Worm (Caenorhabditis elegans) whole organism, L4 larva: Measurements from ENCODE around the gene nsph-4.1.

Source experiments
- F10B5.3 ChIP-seq: sonication (generic microtip); optimal IDR thresholded peaks from 2 replicates; lab custom pipeline; 2016; ENCODE audit warnings: mild to moderate bottlenecking, missing genetic modification characterization, missing compliant biosample characterization
- F26F4.8 ChIP-seq: fragments of 200-800 bp; sonication (Bioruptor generic); conservative IDR thresholded peaks from 2 replicates; pipeline ENCODE4 v1.3.6; 2022; ENCODE audit warnings: missing genetic modification characterization, missing compliant biosample characterization
- F37D6.2 ChIP-seq: sonication (generic microtip); optimal IDR thresholded peaks from 2 replicates; lab custom pipeline; 2016; ENCODE audit warnings: mild to moderate bottlenecking, missing genetic modification characterization, missing compliant biosample characterization
- F49E8.2 ChIP-seq: sonication (generic microtip); optimal IDR thresholded peaks from 2 replicates; lab custom pipeline; 2016; ENCODE audit warnings: missing compliant biosample characterization, mild to moderate bottlenecking, missing genetic modification characterization, borderline replicate concordance
- T20F7.1 ChIP-seq: fragments of 200-800 bp; sonication (Bioruptor generic); optimal IDR thresholded peaks from 2 replicates; lab custom pipeline; 2018; ENCODE audit warnings: mild to moderate bottlenecking, missing genetic modification characterization, missing compliant biosample characterization
- T26A8.4 ChIP-seq: fragments of 200-800 bp; sonication (Bioruptor generic); IDR thresholded peaks from 2 replicates; pipeline ENCODE4 v1.3.6; 2022; ENCODE audit warnings: missing genetic modification characterization, missing compliant biosample characterization
- Y105C5A.15 ChIP-seq: fragments of 200-800 bp; sonication (Bioruptor generic); IDR thresholded peaks from 2 replicates; pipeline ENCODE4 v1.3.6; 2022; ENCODE audit warnings: missing genetic modification characterization, missing compliant biosample characterization
- Y75B8A.6 ChIP-seq: fragments of 200-800 bp; sonication (Bioruptor generic); IDR thresholded peaks from 2 replicates; pipeline ENCODE4 v1.3.6; 2022; ENCODE audit warnings: missing genetic modification reagents, missing genetic modification characterization, missing compliant biosample characterization
- aha-1 ChIP-seq: fragments of 150-350 bp; peaks from one replicate; lab custom pipeline; 2014; ENCODE audit warnings: missing biosample characterization, missing genetic modification characterization
- aly-2 ChIP-seq: sonication (generic microtip); optimal IDR thresholded peaks from 2 replicates; lab custom pipeline; 2018; ENCODE audit warnings: missing biosample characterization, missing genetic modification characterization
- ceh-28 ChIP-seq: fragments of 150-350 bp; optimal IDR thresholded peaks from 2 replicates; lab custom pipeline; 2014; ENCODE audit warnings: missing biosample characterization, missing genetic modification reagents, missing genetic modification characterization
- ceh-32 ChIP-seq: sonication (generic microtip); optimal IDR thresholded peaks from 2 replicates; lab custom pipeline; 2016; ENCODE audit warnings: mild to moderate bottlenecking, missing genetic modification characterization, missing compliant biosample characterization; ENCODE audit not compliant: poor library complexity
- ceh-82 ChIP-seq: sonication (generic microtip); optimal IDR thresholded peaks from 2 replicates; lab custom pipeline; 2017; ENCODE audit warnings: missing biosample characterization, missing genetic modification characterization
- ctbp-1 ChIP-seq: fragments of 200-800 bp; sonication (Bioruptor generic); IDR thresholded peaks from 2 replicates; pipeline ENCODE4 v1.3.6; 2022; ENCODE audit warnings: missing genetic modification reagents, missing genetic modification characterization, missing compliant biosample characterization
- dmd-6 ChIP-seq: fragments of 200-800 bp; sonication (Bioruptor generic); IDR thresholded peaks from 2 replicates; pipeline ENCODE4 v1.3.6; 2022; ENCODE audit warnings: missing genetic modification reagents, missing genetic modification characterization, missing compliant biosample characterization
- dpl-1 ChIP-seq: fragments of 150-350 bp; optimal IDR thresholded peaks from 2 replicates; lab custom pipeline; 2014; ENCODE audit warnings: missing biosample characterization, missing genetic modification reagents, missing genetic modification characterization
- dve-1 ChIP-seq: sonication (generic microtip); optimal IDR thresholded peaks from 2 replicates; lab custom pipeline; 2017; ENCODE audit warnings: antibody characterized with exemption, mild to moderate bottlenecking, missing genetic modification characterization, missing compliant biosample characterization; ENCODE audit not compliant: insufficient read depth
- egl-43 ChIP-seq: fragments of 200-800 bp; sonication (Bioruptor generic); IDR thresholded peaks from 2 replicates; pipeline ENCODE4 v1.3.6; 2022; ENCODE audit warnings: missing genetic modification reagents, missing genetic modification characterization, missing compliant biosample characterization
- fos-1 ChIP-seq: fragments of 150-350 bp; optimal IDR thresholded peaks from 2 replicates; lab custom pipeline; 2014; ENCODE audit warnings: missing biosample characterization, missing genetic modification characterization
- gei-8 ChIP-seq: fragments of 200-800 bp; sonication (Bioruptor generic); optimal IDR thresholded peaks from 2 replicates; lab custom pipeline; 2018; ENCODE audit warnings: mild to moderate bottlenecking, missing genetic modification characterization, missing compliant biosample characterization
- hlh-11 ChIP-seq: fragments of 200-800 bp; sonication (Bioruptor generic); optimal IDR thresholded peaks from 2 replicates; lab custom pipeline; 2018; ENCODE audit warnings: mild to moderate bottlenecking, missing genetic modification characterization, missing compliant biosample characterization
- lim-7 ChIP-seq: fragments of 200-800 bp; sonication (Bioruptor generic); IDR thresholded peaks from 2 replicates; pipeline ENCODE4 v1.3.6; 2022; ENCODE audit warnings: missing genetic modification characterization, missing compliant biosample characterization
- lin-13 ChIP-seq: fragments of 150-350 bp; optimal IDR thresholded peaks from 2 replicates; lab custom pipeline; 2014; ENCODE audit warnings: missing biosample characterization, missing genetic modification reagents, missing genetic modification characterization
- lin-15B ChIP-seq: fragments of 150-350 bp; sonication (generic microtip); optimal IDR thresholded peaks from 3 replicates; lab custom pipeline; 2014; ENCODE audit warnings: missing biosample characterization, missing genetic modification characterization
- lsy-2 ChIP-seq, 2 experiments: fragments of 150-350 bp in 1 of 2; sonication (generic microtip) in 1 of 2; optimal IDR thresholded peaks; 2 replicates each; lab custom pipeline; 2014 to 2017; ENCODE audit warnings: missing biosample characterization in 2 of 2, missing genetic modification characterization in 2 of 2
- madf-5 ChIP-seq, 2 experiments: fragments of 200-800 bp; sonication (Bioruptor generic); IDR thresholded peaks; 2 replicates each; pipeline ENCODE4 v1.3.6; 2022; ENCODE audit warnings: missing compliant biosample characterization in 2 of 2, missing genetic modification characterization in 2 of 2
- mdl-1 ChIP-seq, 2 experiments: fragments of 150-350 bp in 1 of 2; sonication (generic microtip) in 1 of 2; optimal IDR thresholded peaks; 2 replicates each; lab custom pipeline; 2014 to 2017; ENCODE audit warnings: missing biosample characterization in 2 of 2, missing genetic modification characterization in 2 of 2
- mdt-29 ChIP-seq: fragments of 200-800 bp; sonication (Bioruptor generic); IDR thresholded peaks from 2 replicates; pipeline ENCODE4 v1.3.6; 2022; ENCODE audit warnings: missing genetic modification reagents, missing genetic modification characterization, missing compliant biosample characterization
- mep-1 ChIP-seq: fragments of 150-350 bp; sonication (generic microtip); optimal IDR thresholded peaks from 3 replicates; lab custom pipeline; 2014; ENCODE audit warnings: missing biosample characterization, missing genetic modification characterization
- mxl-3 ChIP-seq: fragments of 200-800 bp; sonication (Bioruptor generic); optimal IDR thresholded peaks from 2 replicates; lab custom pipeline; 2018; ENCODE audit warnings: mild to moderate bottlenecking, missing genetic modification characterization, missing compliant biosample characterization
- nhr-11 ChIP-seq: fragments of 150-350 bp; optimal IDR thresholded peaks from 2 replicates; lab custom pipeline; 2014; ENCODE audit warnings: missing biosample characterization, missing genetic modification characterization
- nhr-237 ChIP-seq: sonication (generic microtip); optimal IDR thresholded peaks from 2 replicates; lab custom pipeline; 2017; ENCODE audit warnings: missing biosample characterization, missing genetic modification characterization
- nhr-25 ChIP-seq: sonication (generic microtip); optimal IDR thresholded peaks from 2 replicates; lab custom pipeline; 2017; ENCODE audit warnings: missing genetic modification characterization, mild to moderate bottlenecking, missing compliant biosample characterization, antibody characterized with exemption, moderate library complexity, borderline replicate concordance; ENCODE audit not compliant: insufficient read depth
- nhr-41 ChIP-seq: fragments of 200-800 bp; sonication (Bioruptor generic); IDR thresholded peaks from 2 replicates; pipeline ENCODE4 v1.3.6; 2022; ENCODE audit warnings: missing genetic modification reagents, missing genetic modification characterization, missing compliant biosample characterization
- nhr-77 ChIP-seq: fragments of 150-350 bp; optimal IDR thresholded peaks from 2 replicates; lab custom pipeline; 2014; ENCODE audit warnings: missing biosample characterization, missing genetic modification characterization
- pha-4 ChIP-seq, 2 experiments: fragments of 150-350 bp in 1 of 2; fragments of 200-800 bp in 1 of 2; sonication (Bioruptor generic) in 1 of 2; IDR thresholded peaks in 1 of 2; optimal IDR thresholded peaks in 1 of 2; 2 replicates each; pipeline versions ENCODE4 v1.3.6 to Lab custom; 2014 to 2022; ENCODE audit warnings: missing genetic modification characterization in 2 of 2, missing genetic modification reagents in 2 of 2, missing biosample characterization in 1 of 2, missing compliant biosample characterization in 1 of 2
- php-3 ChIP-seq: fragments of 200-800 bp; sonication (Bioruptor generic); IDR thresholded peaks from 2 replicates; pipeline ENCODE4 v1.3.6; 2022; ENCODE audit warnings: missing genetic modification reagents, missing genetic modification characterization, missing compliant biosample characterization
- saeg-2 ChIP-seq: fragments of 200-800 bp; sonication (Bioruptor generic); IDR thresholded peaks from 2 replicates; pipeline ENCODE4 v1.3.6; 2022; ENCODE audit warnings: missing genetic modification reagents, missing genetic modification characterization, missing compliant biosample characterization
- set-16 ChIP-seq: fragments of 200-800 bp; sonication (Bioruptor generic); IDR thresholded peaks from 2 replicates; pipeline ENCODE4 v1.3.6; 2022; ENCODE audit warnings: missing genetic modification reagents, missing genetic modification characterization, missing compliant biosample characterization
- skn-1 ChIP-seq: fragments of 150-350 bp; optimal IDR thresholded peaks from 2 replicates; lab custom pipeline; 2014; ENCODE audit warnings: missing biosample characterization, missing genetic modification characterization
- snpc-4 ChIP-seq: fragments of 150-350 bp; optimal IDR thresholded peaks from 2 replicates; lab custom pipeline; 2014; ENCODE audit warnings: missing biosample characterization, missing genetic modification characterization
- spr-1 ChIP-seq: sonication (generic microtip); optimal IDR thresholded peaks from 2 replicates; lab custom pipeline; 2016; ENCODE audit warnings: mild to moderate bottlenecking, missing genetic modification characterization, missing compliant biosample characterization
- spr-3 ChIP-seq: fragments of 200-800 bp; sonication (Bioruptor generic); optimal IDR thresholded peaks from 2 replicates; lab custom pipeline; 2018; ENCODE audit warnings: mild to moderate bottlenecking, missing genetic modification characterization, missing compliant biosample characterization
- tra-1 ChIP-seq: fragments of 200-800 bp; sonication (Bioruptor generic); IDR thresholded peaks from 2 replicates; pipeline ENCODE4 v1.3.6; 2022; ENCODE audit warnings: missing genetic modification reagents, missing genetic modification characterization, missing compliant biosample characterization
- vab-7 ChIP-seq: fragments of 200-800 bp; sonication (Bioruptor generic); IDR thresholded peaks from 2 replicates; pipeline ENCODE4 v1.3.6; 2022; ENCODE audit warnings: missing genetic modification reagents, missing genetic modification characterization, missing compliant biosample characterization

The nsph-4.1 gene

DNA sequence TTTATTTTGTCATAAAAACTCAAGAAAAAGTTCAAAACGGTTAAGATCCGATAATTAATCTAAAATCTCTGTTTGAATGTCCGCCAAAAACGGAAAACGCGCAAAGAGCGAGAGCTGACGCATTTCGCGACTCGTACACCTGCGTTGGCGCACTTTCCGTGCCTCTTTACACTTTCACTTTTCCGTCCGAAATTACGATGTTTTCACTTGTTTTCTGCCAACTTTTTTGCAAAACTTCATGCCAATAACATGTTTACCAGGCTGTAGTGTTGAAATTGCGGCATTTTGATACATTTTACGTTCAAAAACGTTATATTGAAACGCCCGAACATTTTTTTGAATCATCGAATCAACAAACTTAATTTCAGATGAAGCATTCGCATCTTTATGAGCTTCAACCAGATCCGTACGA, 42.9 kb upstream of the nsph-4.1 start, which contains the start of gene W03F8.4 (continued):
- TF ChIP-seq ctbp-1 (peak; percentile 83), spr-1 (peak; percentile 92), aha-1 (tag; lab: Kevin White, UChicago) (peak; percentile 97), gei-8 (no peak), dve-1 (tag; lab: Kevin White, UChicago) (no peak), mxl-3 (peak; percentile 55), T20F7.1 (GFP tag; lab: Kevin White, UChicago) (peak; percentile 81), tra-1 (GFP tag; lab: Robert Waterston, UW) (peak; percentile 67; the same call in 1 of the 2 replicates), Y105C5A.15 (GFP tag; lab: Robert Waterston, UW) (no peak), snpc-4 (tag; lab: Kevin White, UChicago) (peak; percentile 54), vab-7 (GFP tag; lab: Robert Waterston, UW) (0 out of 2 replicates have a peak, but pooled peaks have one; percentile 11), nhr-77 (tag; lab: Kevin White, UChicago) (peak; percentile 91), Y75B8A.6 (GFP tag; lab: Robert Waterston, UW) (no peak), T26A8.4 (GFP tag; lab: Robert Waterston, UW) (peak; percentile 96), F37D6.2 (tag; lab: Kevin White, UChicago) (peak; percentile 83), spr-3 (GFP tag; lab: Kevin White, UChicago) (peak; percentile 65), ceh-28 (no peak), dmd-6 (GFP tag; lab: Robert Waterston, UW) (peak; percentile 87), pha-4 (GFP tag; IDR thresholded peaks at IDR 0.05; lab: Robert Waterston, UW) (no peak), pha-4 (tag; optimal IDR thresholded peaks at IDR 0.05; lab: Kevin White, UChicago) (no peak), lsy-2 (tag; optimal IDR thresholded peaks at IDR 0.05; lab: Kevin White, UChicago) (peak; percentile 61 to 95), lin-15B (tag; lab: Kevin White, UChicago) (peak; percentile 69), hlh-11 (tag; lab: Kevin White, UChicago) (peak; percentile 92), F10B5.3 (tag; lab: Kevin White, UChicago) (peak; percentile 82), nhr-237 (tag; lab: Kevin White, UChicago) (no peak), php-3 (GFP tag; lab: Robert Waterston, UW) (peak; percentile 83), nhr-11 (peak; percentile 85), set-16 (GFP tag; lab: Robert Waterston, UW) (no peak), F26F4.8 (no peak), aly-2 (tag; lab: Kevin White, UChicago) (no peak), nhr-41 (GFP tag; lab: Robert Waterston, UW) (no peak), lim-7 (GFP tag; lab: Robert Waterston, UW) (no peak; the same call in 1 of the 2 replicates), lin-13 (peak; percentile 85), nhr-25 (tag; lab: Kevin White, UChicago) (peak; percentile 93), F49E8.2 (peak; percentile 81), ceh-82 (tag; lab: Kevin White, UChicago) (no peak), saeg-2 (GFP tag; lab: Robert Waterston, UW) (peak; percentile 73; the same call in 1 of the 2 replicates), mdt-29 (GFP tag; lab: Robert Waterston, UW) (peak; percentile 56; the same call in 1 of the 2 replicates), skn-1 (no peak), mdl-1 (tag; optimal IDR thresholded peaks at IDR 0.05; lab: Kevin White, UChicago) (peak in 1 of 2 experiments; percentile 28), madf-5 (GFP tag; IDR thresholded peaks at IDR 0.05; lab: Robert Waterston, UW) (no peak), ceh-32 (tag; lab: Kevin White, UChicago) (no peak), dpl-1 (GFP tag; lab: Kevin White, UChicago) (peak; percentile 99), fos-1 (tag; lab: Kevin White, UChicago) (no peak), egl-43 (peak; percentile 71), mep-1 (tag; lab: Kevin White, UChicago) (peak; percentile 95)
